Worm (Caenorhabditis elegans) whole organism, L1 larva: ENCODE results near the gene rev-1.

ENCODE experiments used
- C04F5.9 ChIP-seq: sonication (generic microtip); optimal IDR thresholded peaks from 2 replicates; lab custom pipeline; 2016; ENCODE audit warnings: missing genetic modification characterization, missing compliant biosample characterization
- C34B4.2 ChIP-seq: sonication (generic microtip); optimal IDR thresholded peaks from 2 replicates; lab custom pipeline; 2017; ENCODE audit warnings: mild to moderate bottlenecking, missing genetic modification characterization, missing compliant biosample characterization
- F16B12.6 ChIP-seq: fragments of 150-350 bp; optimal IDR thresholded peaks from 2 replicates; lab custom pipeline; 2014; ENCODE audit warnings: missing biosample characterization, missing genetic modification characterization
- Y116A8C.19 ChIP-seq: sonication (generic microtip); optimal IDR thresholded peaks from 2 replicates; lab custom pipeline; 2016; ENCODE audit warnings: missing compliant biosample characterization, missing genetic modification characterization, borderline replicate concordance
- alr-1 ChIP-seq: fragments of 200-800 bp; sonication (Bioruptor generic); optimal IDR thresholded peaks from 2 replicates; lab custom pipeline; 2018; ENCODE audit warnings: borderline replicate concordance, mild to moderate bottlenecking, missing genetic modification characterization, missing compliant biosample characterization
- ama-1 ChIP-seq: fragments of 150-350 bp; optimal IDR thresholded peaks from 2 replicates; lab custom pipeline; 2014
- blmp-1 ChIP-seq: fragments of 150-350 bp; optimal IDR thresholded peaks from 2 replicates; lab custom pipeline; 2014; ENCODE audit warnings: missing biosample characterization, missing genetic modification characterization
- ceh-88 ChIP-seq: fragments of 200-800 bp; sonication (Bioruptor generic); IDR thresholded peaks from 2 replicates; pipeline ENCODE4 v1.3.6; 2022; ENCODE audit warnings: missing genetic modification characterization, missing compliant biosample characterization
- dpl-1 ChIP-seq, 3 experiments: fragments of 150-350 bp in 2 of 3; sonication (generic microtip) in 1 of 3; optimal IDR thresholded peaks; 2 replicates each; lab custom pipeline; 2014 to 2017; ENCODE audit warnings: missing biosample characterization in 3 of 3, missing genetic modification characterization in 3 of 3, missing genetic modification reagents in 3 of 3
- dsc-1 ChIP-seq: sonication (generic microtip); optimal IDR thresholded peaks from 2 replicates; lab custom pipeline; 2016; ENCODE audit warnings: mild to moderate bottlenecking, missing genetic modification characterization, missing compliant biosample characterization
- efl-1 ChIP-seq, 4 experiments: fragments of 150-350 bp; optimal IDR thresholded peaks in 3 of 4; peaks in 1 of 4; 1 replicate in 1 of 4; 2 replicates in 3 of 4; lab custom pipeline; 2014; ENCODE audit warnings: missing biosample characterization in 2 of 4, missing genetic modification characterization in 2 of 4, missing genetic modification reagents in 2 of 4
- efl-3 ChIP-seq: fragments of 200-800 bp; sonication (Bioruptor generic); optimal IDR thresholded peaks from 2 replicates; lab custom pipeline; 2018; ENCODE audit warnings: mild to moderate bottlenecking, missing genetic modification characterization, missing compliant biosample characterization
- egl-13 ChIP-seq: sonication (generic microtip); optimal IDR thresholded peaks from 2 replicates; lab custom pipeline; 2016; ENCODE audit warnings: missing genotype, missing genetic modification reagents, missing genetic modification characterization, missing compliant biosample characterization
- egl-27 ChIP-seq, 2 experiments: fragments of 150-350 bp in 1 of 2; sonication (generic microtip); optimal IDR thresholded peaks; 3 replicates each; lab custom pipeline; 2017 to 2018; ENCODE audit warnings: missing biosample characterization in 2 of 2, missing genetic modification characterization in 2 of 2, missing genetic modification reagents in 2 of 2
- elt-3 ChIP-seq, 6 experiments: fragments of 150-350 bp in 1 of 6; sonication (generic microtip); optimal IDR thresholded peaks; 2 replicates each; lab custom pipeline; 2017 to 2018; ENCODE audit warnings: missing biosample characterization in 6 of 6, missing genetic modification characterization in 6 of 6, inconsistent platforms in 1 of 6
- fkh-10 ChIP-seq: sonication (generic microtip); optimal IDR thresholded peaks from 2 replicates; lab custom pipeline; 2017; ENCODE audit warnings: missing biosample characterization, missing genetic modification reagents, missing genetic modification characterization
- grh-1 ChIP-seq: fragments of 200-800 bp; sonication (Bioruptor generic); IDR thresholded peaks from 2 replicates; pipeline ENCODE4 v1.3.6; 2022; ENCODE audit warnings: missing genetic modification reagents, missing genetic modification characterization, missing compliant biosample characterization
- hlh-17 ChIP-seq: fragments of 200-800 bp; sonication (Bioruptor generic); optimal IDR thresholded peaks from 2 replicates; lab custom pipeline; 2018; ENCODE audit warnings: missing genetic modification characterization, mild to moderate bottlenecking, missing compliant biosample characterization, moderate library complexity, borderline replicate concordance
- hpl-2 ChIP-seq: fragments of 150-350 bp; optimal IDR thresholded peaks from 2 replicates; lab custom pipeline; 2014; ENCODE audit warnings: missing biosample characterization, missing genetic modification reagents, missing genetic modification characterization
- lin-14 ChIP-seq: fragments of 200-800 bp; sonication (Bioruptor generic); optimal IDR thresholded peaks from 2 replicates; lab custom pipeline; 2018; ENCODE audit warnings: mild to moderate bottlenecking, missing genetic modification characterization, moderate library complexity, missing compliant biosample characterization
- lsy-2 ChIP-seq, 2 experiments: fragments of 150-350 bp; optimal IDR thresholded peaks; 2 replicates each; lab custom pipeline; 2014; ENCODE audit warnings: missing biosample characterization in 2 of 2, missing genetic modification characterization in 2 of 2
- mef-2 ChIP-seq: fragments of 150-350 bp; optimal IDR thresholded peaks from 2 replicates; lab custom pipeline; 2014; ENCODE audit warnings: missing biosample characterization, missing genetic modification characterization
- nhr-12 ChIP-seq: sonication (generic microtip); optimal IDR thresholded peaks from 2 replicates; lab custom pipeline; 2017; ENCODE audit warnings: missing biosample characterization, missing genetic modification characterization
- nhr-20 ChIP-seq: sonication (generic microtip); optimal IDR thresholded peaks from 2 replicates; lab custom pipeline; 2016; ENCODE audit warnings: mild to moderate bottlenecking, missing genetic modification characterization, missing compliant biosample characterization
- nhr-237 ChIP-seq: fragments of 150-350 bp; optimal IDR thresholded peaks from 2 replicates; lab custom pipeline; 2014; ENCODE audit warnings: missing biosample characterization, missing genetic modification characterization
- nhr-28 ChIP-seq: fragments of 150-350 bp; optimal IDR thresholded peaks from 2 replicates; lab custom pipeline; 2014; ENCODE audit warnings: missing biosample characterization, missing genetic modification characterization
- nhr-77 ChIP-seq: fragments of 150-350 bp; optimal IDR thresholded peaks from 2 replicates; lab custom pipeline; 2014; ENCODE audit warnings: missing biosample characterization, missing genetic modification characterization
- nhr-85 ChIP-seq: sonication (generic microtip); peaks from one replicate; lab custom pipeline; 2016; ENCODE audit warnings: missing genetic modification characterization, inconsistent platforms, missing compliant biosample characterization
- pag-3 ChIP-seq: sonication (generic microtip); optimal IDR thresholded peaks from 2 replicates; lab custom pipeline; 2017; ENCODE audit warnings: missing genetic modification characterization, mild to moderate bottlenecking, missing compliant biosample characterization, antibody characterized with exemption, borderline replicate concordance; ENCODE audit not compliant: insufficient read depth
- pax-3 ChIP-seq: fragments of 200-800 bp; sonication (Bioruptor generic); optimal IDR thresholded peaks from 2 replicates; lab custom pipeline; 2018; ENCODE audit warnings: mild to moderate bottlenecking, missing genetic modification characterization, moderate library complexity, missing compliant biosample characterization
- pqm-1 ChIP-seq: sonication (generic microtip); optimal IDR thresholded peaks from 3 replicates; lab custom pipeline; 2017; ENCODE audit warnings: missing biosample characterization, missing genetic modification characterization
- snu-23 ChIP-seq: sonication (generic microtip); optimal IDR thresholded peaks from 2 replicates; lab custom pipeline; 2016; ENCODE audit warnings: missing genetic modification characterization, missing compliant biosample characterization
- sptf-1 ChIP-seq: fragments of 150-350 bp; optimal IDR thresholded peaks from 2 replicates; lab custom pipeline; 2014; ENCODE audit warnings: missing biosample characterization, missing genetic modification characterization
- swsn-7 ChIP-seq: sonication (generic microtip); optimal IDR thresholded peaks from 2 replicates; lab custom pipeline; 2016; ENCODE audit warnings: missing genetic modification characterization, missing compliant biosample characterization
- tbx-2 ChIP-seq: sonication (generic microtip); optimal IDR thresholded peaks from 2 replicates; lab custom pipeline; 2016; ENCODE audit warnings: missing genetic modification characterization, missing compliant biosample characterization
- unc-130 ChIP-seq: fragments of 150-350 bp; optimal IDR thresholded peaks from 2 replicates; lab custom pipeline; 2017; ENCODE audit warnings: missing biosample characterization, missing genetic modification characterization, inconsistent platforms
- unc-62 ChIP-seq: fragments of 150-350 bp; optimal IDR thresholded peaks from 2 replicates; lab custom pipeline; 2014; ENCODE audit warnings: missing biosample characterization, missing genetic modification reagents, missing genetic modification characterization
- vab-15 ChIP-seq: sonication (generic microtip); optimal IDR thresholded peaks from 2 replicates; lab custom pipeline; 2017; ENCODE audit warnings: missing genotype, mild to moderate bottlenecking, missing genetic modification characterization, missing compliant biosample characterization
- xbp-1 ChIP-seq: sonication (generic microtip); optimal IDR thresholded peaks from 2 replicates; lab custom pipeline; 2016; ENCODE audit warnings: missing genetic modification characterization, missing compliant biosample characterization
- ztf-4 ChIP-seq: fragments of 150-350 bp; optimal IDR thresholded peaks from 2 replicates; lab custom pipeline; 2014; ENCODE audit warnings: missing biosample characterization, missing genetic modification characterization

The rev-1 gene

ce11 chrII:7945168-7945567 is 44.7 kb downstream of the rev-1 start, which contains the start of gene dbt-1 (continued):
- TF ChIP-seq snu-23 (GFP tag; lab: Kevin White, UChicago) (peak; percentile 93), nhr-20 (tag; lab: Kevin White, UChicago) (peak; percentile 89), Y116A8C.19 (no peak), mef-2 (tag; lab: Kevin White, UChicago) (peak; percentile 1), hpl-2 (GFP tag; lab: Kevin White, UChicago) (no peak), pag-3 (tag; lab: Kevin White, UChicago) (no peak), ama-1 (lab: Kevin White, UChicago) (peak; percentile 66), C34B4.2 (tag; lab: Kevin White, UChicago) (no peak), alr-1 (no peak), dsc-1 (tag; lab: Kevin White, UChicago) (peak; percentile 94), efl-3 (GFP tag; lab: Kevin White, UChicago) (peak; percentile 60), ztf-4 (tag; lab: Kevin White, UChicago) (peak; percentile 47), efl-1 (optimal IDR thresholded peaks at IDR 0.05; lab: Kevin White, UChicago) (peak; percentile 95 to 99), efl-1 (GFP tag; optimal IDR thresholded peaks at IDR 0.05 in 1 of 2; lab: Kevin White, UChicago) (peak; percentile 99 to 100), swsn-7 (tag; lab: Kevin White, UChicago) (peak; percentile 88), tbx-2 (tag; lab: Kevin White, UChicago) (peak; percentile 92), dpl-1 (GFP tag; optimal IDR thresholded peaks at IDR 0.05; lab: Kevin White, UChicago) (peak; percentile 97 to 99 (median 98)), pqm-1 (tag; lab: Kevin White, UChicago) (no peak), pax-3 (tag; lab: Kevin White, UChicago) (peak; percentile 26), nhr-77 (tag; lab: Kevin White, UChicago) (peak; percentile 50), fkh-10 (GFP tag; lab: Kevin White, UChicago) (no peak), nhr-237 (tag; lab: Kevin White, UChicago) (peak; percentile 36), unc-62 (no peak), ceh-88 (GFP tag; lab: Robert Waterston, UW) (peak; percentile 59), vab-15 (tag; lab: Kevin White, UChicago) (no peak), xbp-1 (peak; percentile 89), C04F5.9 (peak; percentile 82), F16B12.6 (peak; percentile 67), unc-130 (tag; lab: Kevin White, UChicago) (peak; percentile 80), grh-1 (GFP tag; lab: Robert Waterston, UW) (peak; percentile 92), nhr-85 (tag; lab: Kevin White, UChicago) (peak; percentile 93), egl-27 (tag; optimal IDR thresholded peaks at IDR 0.05; lab: Kevin White, UChicago) (no peak)

- TF ChIP-seq F16B12.6: no peak
- no peak for TF ChIP-seq grh-1 (GFP tag; lab: Robert Waterston, UW)
- TF ChIP-seq elt-3 (tag; optimal IDR thresholded peaks at IDR 0.05; lab: Kevin White, UChicago): peak in 1 of 6 experiments; percentile 27
- peak; percentile 12 for TF ChIP-seq egl-13 (tag; lab: Kevin White, UChicago)
- TF ChIP-seq nhr-85 (tag; lab: Kevin White, UChicago): peak; percentile 62
- peak; percentile 44 for TF ChIP-seq lin-14 (GFP tag; lab: Kevin White, UChicago)
- TF ChIP-seq nhr-12: no peak
- TF ChIP-seq vab-15 (tag; lab: Kevin White, UChicago): no peak
- TF ChIP-seq unc-130 (tag; lab: Kevin White, UChicago): no peak
- peak; percentile 27 for TF ChIP-seq blmp-1 (tag; lab: Kevin White, UChicago)
- no peak for TF ChIP-seq hlh-17 (GFP tag; lab: Kevin White, UChicago)
- no peak for TF ChIP-seq fkh-10 (GFP tag; lab: Kevin White, UChicago)
- TF ChIP-seq lsy-2 (tag; optimal IDR thresholded peaks at IDR 0.05; lab: Kevin White, UChicago): no peak
- peak; percentile 7 for TF ChIP-seq snu-23 (GFP tag; lab: Kevin White, UChicago)
- no peak for TF ChIP-seq nhr-28 (tag; lab: Kevin White, UChicago)
- peak; percentile 11 for TF ChIP-seq nhr-20 (tag; lab: Kevin White, UChicago)
- TF ChIP-seq sptf-1 (tag; lab: Kevin White, UChicago): no peak
- TF ChIP-seq nhr-77 (tag; lab: Kevin White, UChicago): no peak
Measured at ce11 chrII:7946830-7947425, 46.5 kb downstream of the rev-1 start, which contains the start of gene ZK669.5. TSS of gene ZK669.5 (minus strand) at chrII:7946880.
